Fruit fly (Drosophila melanogaster) whole organism, pupa: ENCODE data around the gene sqh.

Experiments
- CG13204 ChIP-seq: fragments of 200-800 bp; sonication (Bioruptor generic); optimal IDR thresholded peaks from 2 replicates; lab custom pipeline; 2018; ENCODE audit warnings: missing biosample characterization, mild to moderate bottlenecking, missing genetic modification characterization, moderate library complexity
- CG17806 ChIP-seq: fragments of 200-800 bp; sonication (Bioruptor generic); optimal IDR thresholded peaks from 2 replicates; lab custom pipeline; 2018; ENCODE audit warnings: missing biosample characterization, mild to moderate bottlenecking, missing genetic modification characterization, moderate library complexity
- CG32121 ChIP-seq: fragments of 200-800 bp; sonication (Bioruptor generic); IDR thresholded peaks from 2 replicates; pipeline ENCODE4 v1.3.6; 2022; ENCODE audit warnings: missing biosample characterization, missing genetic modification characterization
- Pif1B ChIP-seq: fragments of 200-800 bp; sonication (Bioruptor generic); optimal IDR thresholded peaks from 3 replicates; lab custom pipeline; 2016; ENCODE audit warnings: missing biosample characterization, missing genetic modification characterization
- rn ChIP-seq: fragments of 200-800 bp; sonication (Bioruptor generic); IDR thresholded peaks from 2 replicates; pipeline ENCODE4 v1.3.6; 2022; ENCODE audit warnings: missing biosample characterization, missing genetic modification characterization

- no peak for TF ChIP-seq Pif1B (GFP tag; lab: Kevin White, UChicago)
- TF ChIP-seq CG17806 (tag; lab: Kevin White, UChicago) = no peak
- no peak for TF ChIP-seq rn (GFP tag; lab: Robert Waterston, UW)
- TF ChIP-seq CG32121 (GFP tag; lab: Robert Waterston, UW) = no peak
- TF ChIP-seq CG13204 (GFP tag; lab: Kevin White, UChicago) = no peak
Measured at dm6 chrX:6231764-6232163, 6.8 kb upstream of the sqh start.
